Fruit fly (Drosophila melanogaster) Kc167 (cell line): Measurements from ENCODE around the gene CG17361.

Experiments
- Myc ChIP-seq: fragments of >200 bp; optimal IDR thresholded peaks from 2 replicates; lab custom pipeline; 2017; ENCODE audit warnings: missing external identifiers
- h ChIP-seq: fragments of >200 bp; optimal IDR thresholded peaks from 3 replicates; lab custom pipeline; 2018; ENCODE audit warnings: missing external identifiers
- insv ChIP-seq: fragments of >200 bp; optimal IDR thresholded peaks from 3 replicates; lab custom pipeline; 2018; ENCODE audit warnings: missing external identifiers
- psq ChIP-seq: fragments of >200 bp; optimal IDR thresholded peaks from 2 replicates; lab custom pipeline; 2017; ENCODE audit warnings: missing external identifiers

DNA sequence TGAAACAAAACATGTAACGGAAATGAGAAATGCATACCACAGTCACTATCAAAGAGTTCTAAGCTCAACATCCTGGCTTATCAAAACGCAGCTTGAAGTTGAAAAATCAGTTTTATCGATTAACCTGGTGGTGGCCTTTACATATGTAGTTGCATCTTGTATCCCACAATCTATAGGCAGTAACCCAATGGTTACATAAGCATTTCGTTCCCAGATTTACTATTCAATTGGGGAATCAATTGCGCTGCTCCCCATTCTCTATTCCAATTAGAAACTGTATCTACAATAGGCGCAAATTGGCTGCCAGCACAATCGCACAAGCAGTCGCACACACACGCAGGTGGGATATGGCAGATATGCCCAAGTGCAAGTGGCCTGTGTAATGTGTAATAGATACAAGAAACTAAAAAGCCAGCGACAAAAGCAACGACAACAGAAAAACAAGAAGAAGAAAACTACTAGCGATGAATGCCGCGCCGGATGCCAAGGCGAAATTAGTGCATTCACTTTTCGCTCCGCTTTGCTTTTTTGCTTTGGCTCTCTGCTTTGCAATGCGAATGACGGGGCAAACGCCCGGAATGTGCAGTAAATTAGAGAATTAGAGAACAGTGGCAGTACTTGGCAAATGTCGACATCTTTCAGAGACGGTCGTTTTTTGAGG, 8.8 kb downstream of the CG17361 start:
- TF ChIP-seq insv (lab: Kevin White, UChicago) (no peak), psq (lab: Kevin White, UChicago) (no peak), Myc (no peak), h (lab: Kevin White, UChicago) (no peak)
